Worm (Caenorhabditis elegans) whole organism, L1 larva: ENCODE data around the gene dpy-19.

Experiments
- C04F5.9 ChIP-seq: sonication (generic microtip); optimal IDR thresholded peaks from 2 replicates; lab custom pipeline; 2016; ENCODE audit warnings: missing genetic modification characterization, missing compliant biosample characterization
- C16A3.4 ChIP-seq: fragments of 150-350 bp; optimal IDR thresholded peaks from 2 replicates; lab custom pipeline; 2014; ENCODE audit warnings: missing biosample characterization, missing genetic modification characterization
- C34B4.2 ChIP-seq: sonication (generic microtip); optimal IDR thresholded peaks from 2 replicates; lab custom pipeline; 2017; ENCODE audit warnings: mild to moderate bottlenecking, missing genetic modification characterization, missing compliant biosample characterization
- Y116A8C.19 ChIP-seq: sonication (generic microtip); optimal IDR thresholded peaks from 2 replicates; lab custom pipeline; 2016; ENCODE audit warnings: missing compliant biosample characterization, missing genetic modification characterization, borderline replicate concordance
- aha-1 ChIP-seq: fragments of 150-350 bp; optimal IDR thresholded peaks from 2 replicates; lab custom pipeline; 2014; ENCODE audit warnings: missing biosample characterization, missing genetic modification characterization
- alr-1 ChIP-seq: fragments of 200-800 bp; sonication (Bioruptor generic); optimal IDR thresholded peaks from 2 replicates; lab custom pipeline; 2018; ENCODE audit warnings: borderline replicate concordance, mild to moderate bottlenecking, missing genetic modification characterization, missing compliant biosample characterization
- ama-1 ChIP-seq: fragments of 150-350 bp; optimal IDR thresholded peaks from 2 replicates; lab custom pipeline; 2014
- blmp-1 ChIP-seq: fragments of 150-350 bp; optimal IDR thresholded peaks from 2 replicates; lab custom pipeline; 2014; ENCODE audit warnings: missing biosample characterization, missing genetic modification characterization
- ceh-63 ChIP-seq: fragments of 200-800 bp; sonication (Bioruptor generic); optimal IDR thresholded peaks from 2 replicates; lab custom pipeline; 2018; ENCODE audit warnings: mild to moderate bottlenecking, missing genetic modification characterization, missing compliant biosample characterization
- ceh-8 ChIP-seq: fragments of 200-800 bp; sonication (Bioruptor generic); optimal IDR thresholded peaks from 2 replicates; lab custom pipeline; 2018; ENCODE audit warnings: mild to moderate bottlenecking, missing genetic modification characterization, moderate library complexity, missing compliant biosample characterization
- ceh-82 ChIP-seq, 3 experiments: fragments of 150-350 bp in 1 of 3; sonication (generic microtip) in 2 of 3; optimal IDR thresholded peaks; 2 replicates each; lab custom pipeline; 2014 to 2017; ENCODE audit warnings: missing biosample characterization in 3 of 3, missing genetic modification characterization in 3 of 3
- ceh-88 ChIP-seq: fragments of 200-800 bp; sonication (Bioruptor generic); IDR thresholded peaks from 2 replicates; pipeline ENCODE4 v1.3.6; 2022; ENCODE audit warnings: missing genetic modification characterization, missing compliant biosample characterization
- ces-1 ChIP-seq: fragments of 150-350 bp; optimal IDR thresholded peaks from 2 replicates; lab custom pipeline; 2014; ENCODE audit warnings: missing biosample characterization, missing genetic modification reagents, missing genetic modification characterization
- dsc-1 ChIP-seq: sonication (generic microtip); optimal IDR thresholded peaks from 2 replicates; lab custom pipeline; 2016; ENCODE audit warnings: mild to moderate bottlenecking, missing genetic modification characterization, missing compliant biosample characterization
- efl-3 ChIP-seq: fragments of 200-800 bp; sonication (Bioruptor generic); optimal IDR thresholded peaks from 2 replicates; lab custom pipeline; 2018; ENCODE audit warnings: mild to moderate bottlenecking, missing genetic modification characterization, missing compliant biosample characterization
- egl-13 ChIP-seq: sonication (generic microtip); optimal IDR thresholded peaks from 2 replicates; lab custom pipeline; 2016; ENCODE audit warnings: missing genotype, missing genetic modification reagents, missing genetic modification characterization, missing compliant biosample characterization
- elt-3 ChIP-seq, 6 experiments: fragments of 150-350 bp in 1 of 6; sonication (generic microtip); optimal IDR thresholded peaks; 2 replicates each; lab custom pipeline; 2017 to 2018; ENCODE audit warnings: missing biosample characterization in 6 of 6, missing genetic modification characterization in 6 of 6, inconsistent platforms in 1 of 6
- fkh-10 ChIP-seq: sonication (generic microtip); optimal IDR thresholded peaks from 2 replicates; lab custom pipeline; 2017; ENCODE audit warnings: missing biosample characterization, missing genetic modification reagents, missing genetic modification characterization
- fkh-4 ChIP-seq: sonication (generic microtip); optimal IDR thresholded peaks from 2 replicates; lab custom pipeline; 2016; ENCODE audit warnings: missing compliant biosample characterization, missing genetic modification characterization, borderline replicate concordance
- fos-1 ChIP-seq: fragments of 150-350 bp; optimal IDR thresholded peaks from 2 replicates; lab custom pipeline; 2014; ENCODE audit warnings: missing biosample characterization, missing genetic modification characterization
- grh-1 ChIP-seq: fragments of 200-800 bp; sonication (Bioruptor generic); IDR thresholded peaks from 2 replicates; pipeline ENCODE4 v1.3.6; 2022; ENCODE audit warnings: missing genetic modification reagents, missing genetic modification characterization, missing compliant biosample characterization
- hpl-2 ChIP-seq: fragments of 150-350 bp; optimal IDR thresholded peaks from 2 replicates; lab custom pipeline; 2014; ENCODE audit warnings: missing biosample characterization, missing genetic modification reagents, missing genetic modification characterization
- irx-1 ChIP-seq: sonication (generic microtip); optimal IDR thresholded peaks from 2 replicates; lab custom pipeline; 2016; ENCODE audit warnings: missing genetic modification characterization, missing compliant biosample characterization
- jun-1 ChIP-seq: fragments of 150-350 bp; optimal IDR thresholded peaks from 2 replicates; lab custom pipeline; 2014; ENCODE audit warnings: missing biosample characterization, missing genetic modification reagents, missing genetic modification characterization
- lin-14 ChIP-seq: fragments of 200-800 bp; sonication (Bioruptor generic); optimal IDR thresholded peaks from 2 replicates; lab custom pipeline; 2018; ENCODE audit warnings: mild to moderate bottlenecking, missing genetic modification characterization, moderate library complexity, missing compliant biosample characterization
- lin-35 ChIP-seq, 2 experiments: fragments of 150-350 bp; optimal IDR thresholded peaks; 2 replicates each; lab custom pipeline; 2014; ENCODE audit warnings: missing biosample characterization in 2 of 2, missing genetic modification characterization in 2 of 2, missing genetic modification reagents in 2 of 2
- mef-2 ChIP-seq: fragments of 150-350 bp; optimal IDR thresholded peaks from 2 replicates; lab custom pipeline; 2014; ENCODE audit warnings: missing biosample characterization, missing genetic modification characterization
- mep-1 ChIP-seq: fragments of 150-350 bp; optimal IDR thresholded peaks from 2 replicates; lab custom pipeline; 2014; ENCODE audit warnings: missing biosample characterization, missing genetic modification characterization
- nhr-11 ChIP-seq: fragments of 150-350 bp; optimal IDR thresholded peaks from 2 replicates; lab custom pipeline; 2014; ENCODE audit warnings: missing biosample characterization, missing genetic modification characterization
- nhr-20 ChIP-seq: sonication (generic microtip); optimal IDR thresholded peaks from 2 replicates; lab custom pipeline; 2016; ENCODE audit warnings: mild to moderate bottlenecking, missing genetic modification characterization, missing compliant biosample characterization
- nhr-76 ChIP-seq: sonication (generic microtip); optimal IDR thresholded peaks from 2 replicates; lab custom pipeline; 2017; ENCODE audit warnings: missing biosample characterization, missing genetic modification characterization
- nhr-77 ChIP-seq: fragments of 150-350 bp; optimal IDR thresholded peaks from 2 replicates; lab custom pipeline; 2014; ENCODE audit warnings: missing biosample characterization, missing genetic modification characterization
- nhr-90 ChIP-seq: sonication (generic microtip); optimal IDR thresholded peaks from 2 replicates; lab custom pipeline; 2016; ENCODE audit warnings: mild to moderate bottlenecking, missing genetic modification characterization, missing compliant biosample characterization; ENCODE audit not compliant: poor library complexity
- pag-3 ChIP-seq: sonication (generic microtip); optimal IDR thresholded peaks from 2 replicates; lab custom pipeline; 2017; ENCODE audit warnings: missing genetic modification characterization, mild to moderate bottlenecking, missing compliant biosample characterization, antibody characterized with exemption, borderline replicate concordance; ENCODE audit not compliant: insufficient read depth
- pax-3 ChIP-seq: fragments of 200-800 bp; sonication (Bioruptor generic); optimal IDR thresholded peaks from 2 replicates; lab custom pipeline; 2018; ENCODE audit warnings: mild to moderate bottlenecking, missing genetic modification characterization, moderate library complexity, missing compliant biosample characterization
- snu-23 ChIP-seq: sonication (generic microtip); optimal IDR thresholded peaks from 2 replicates; lab custom pipeline; 2016; ENCODE audit warnings: missing genetic modification characterization, missing compliant biosample characterization
- sox-4 ChIP-seq: sonication (generic microtip); optimal IDR thresholded peaks from 2 replicates; lab custom pipeline; 2016; ENCODE audit warnings: missing genetic modification characterization, missing compliant biosample characterization
- sup-37 ChIP-seq: fragments of 200-800 bp; sonication (Bioruptor generic); optimal IDR thresholded peaks from 2 replicates; lab custom pipeline; 2018; ENCODE audit warnings: mild to moderate bottlenecking, missing genetic modification characterization, missing compliant biosample characterization
- swsn-7 ChIP-seq: sonication (generic microtip); optimal IDR thresholded peaks from 2 replicates; lab custom pipeline; 2016; ENCODE audit warnings: missing genetic modification characterization, missing compliant biosample characterization
- unc-86 ChIP-seq: sonication (generic microtip); optimal IDR thresholded peaks from 2 replicates; lab custom pipeline; 2016; ENCODE audit warnings: missing genetic modification characterization, missing compliant biosample characterization
- xbp-1 ChIP-seq: sonication (generic microtip); optimal IDR thresholded peaks from 2 replicates; lab custom pipeline; 2016; ENCODE audit warnings: missing genetic modification characterization, missing compliant biosample characterization
- zip-4 ChIP-seq: fragments of 200-800 bp; sonication (Bioruptor generic); optimal IDR thresholded peaks from 2 replicates; lab custom pipeline; 2018; ENCODE audit warnings: mild to moderate bottlenecking, missing genetic modification characterization, moderate library complexity, missing compliant biosample characterization
- ztf-11 ChIP-seq, 2 experiments: sonication (generic microtip); optimal IDR thresholded peaks; 2 replicates each; lab custom pipeline; 2016 to 2017; ENCODE audit warnings: missing genetic modification characterization in 2 of 2, missing biosample characterization in 1 of 2, missing compliant biosample characterization in 1 of 2

Gene dpy-19

ce11 chrIII:8667382-8667781 lies at the start of gene dpy-19:
Gene dpy-19 (minus strand): TSS chrIII:8667482.
- TF ChIP-seq fkh-4 (tag; lab: Kevin White, UChicago) (no peak), lin-35 (GFP tag; optimal IDR thresholded peaks at IDR 0.05; lab: Kevin White, UChicago) (no peak), grh-1 (GFP tag; lab: Robert Waterston, UW) (no peak), dsc-1 (tag; lab: Kevin White, UChicago) (no peak), ces-1 (no peak), ceh-82 (tag; optimal IDR thresholded peaks at IDR 0.05; lab: Kevin White, UChicago) (no peak), C16A3.4 (tag; lab: Kevin White, UChicago) (no peak), xbp-1 (tag; lab: Kevin White, UChicago) (no peak), nhr-20 (tag; lab: Kevin White, UChicago) (no peak), ceh-63 (no peak)

- TF ChIP-seq pax-3 (tag; lab: Kevin White, UChicago) (no peak), xbp-1 (tag; lab: Kevin White, UChicago) (no peak), efl-3 (GFP tag; lab: Kevin White, UChicago) (no peak)
- TF ChIP-seq, all 84 proteins: peak for 0
Observed at ce11 chrIII:8716084-8716483, 48.8 kb upstream of the dpy-19 start, which contains the start of gene B0303.14. Gene B0303.14 (minus strand): TSS chrIII:8716184.

ce11 chrIII:8712968-8713367 lies 45.7 kb upstream of the dpy-19 start:
- TF ChIP-seq nhr-77 (tag; lab: Kevin White, UChicago) (no peak), sup-37 (GFP tag; lab: Kevin White, UChicago) (no peak), efl-3 (GFP tag; lab: Kevin White, UChicago) (no peak), ceh-8 (GFP tag; lab: Kevin White, UChicago) (no peak), zip-4 (GFP tag; lab: Kevin White, UChicago) (no peak), C34B4.2 (tag; lab: Kevin White, UChicago) (no peak), jun-1 (no peak), mep-1 (tag; lab: Kevin White, UChicago) (no peak), ceh-88 (GFP tag; lab: Robert Waterston, UW) (no peak), nhr-90 (tag; lab: Kevin White, UChicago) (no peak), unc-86 (tag; lab: Kevin White, UChicago) (no peak), nhr-76 (no peak), blmp-1 (tag; lab: Kevin White, UChicago) (peak; percentile 54), hpl-2 (no peak), pax-3 (tag; lab: Kevin White, UChicago) (no peak), ceh-82 (tag; optimal IDR thresholded peaks at IDR 0.05; lab: Kevin White, UChicago) (no peak), lin-14 (GFP tag; lab: Kevin White, UChicago) (peak; percentile 4), ztf-11 (tag; optimal IDR thresholded peaks at IDR 0.05; lab: Kevin White, UChicago) (no peak), elt-3 (tag; optimal IDR thresholded peaks at IDR 0.05; lab: Kevin White, UChicago) (peak in 2 of 6 experiments; percentile 1 to 59), pag-3 (tag; lab: Kevin White, UChicago) (no peak), ceh-63 (no peak), lin-35 (GFP tag; optimal IDR thresholded peaks at IDR 0.05; lab: Kevin White, UChicago) (no peak)

- TF ChIP-seq ceh-63 (no peak), nhr-11 (no peak), swsn-7 (tag; lab: Kevin White, UChicago) (no peak), aha-1 (tag; lab: Kevin White, UChicago) (no peak), mef-2 (no peak), ama-1 (lab: Kevin White, UChicago) (no peak), egl-13 (tag; lab: Kevin White, UChicago) (no peak), alr-1 (tag; lab: Kevin White, UChicago) (no peak), C04F5.9 (tag; lab: Kevin White, UChicago) (no peak), irx-1 (tag; lab: Kevin White, UChicago) (no peak), Y116A8C.19 (tag; lab: Kevin White, UChicago) (no peak), blmp-1 (tag; lab: Kevin White, UChicago) (no peak), fkh-10 (GFP tag; lab: Kevin White, UChicago) (no peak), snu-23 (GFP tag; lab: Kevin White, UChicago) (no peak), fos-1 (tag; lab: Kevin White, UChicago) (no peak), sox-4 (tag; lab: Kevin White, UChicago) (no peak), nhr-90 (tag; lab: Kevin White, UChicago) (no peak), efl-3 (GFP tag; lab: Kevin White, UChicago) (no peak), ztf-11 (tag; optimal IDR thresholded peaks at IDR 0.05; lab: Kevin White, UChicago) (no peak)
Observed at ce11 chrIII:8710310-8710709, 43.0 kb upstream of the dpy-19 start, which contains the start of gene B0303.11. Gene B0303.11 (minus strand): TSS chrIII:8710410.
